Fruit fly (Drosophila melanogaster): ENCODE data around the gene CG33116.

DNA sequence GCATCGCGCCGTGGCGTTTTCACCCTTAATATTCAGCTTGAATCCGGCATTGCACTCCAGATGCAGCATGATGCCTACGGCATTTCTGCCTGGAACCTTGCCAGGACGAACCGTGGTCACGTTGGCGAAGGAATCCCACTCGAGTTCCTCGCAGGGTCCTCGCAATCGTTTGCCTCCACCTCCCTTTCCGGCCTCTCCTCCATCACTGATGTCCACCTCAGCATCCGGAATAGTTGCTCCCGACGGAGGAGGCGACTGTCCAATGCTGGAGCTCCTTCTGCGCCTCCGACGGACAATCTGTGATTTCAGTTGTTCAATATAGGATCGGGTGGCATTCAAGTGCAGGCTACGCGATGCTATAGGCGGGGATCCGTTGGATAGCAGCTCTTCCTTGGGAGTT, 21.1 kb upstream of the CG33116 start:
- no peak for TF ChIP-seq kay (GFP tag; ENCODE audit: borderline replicate concordance)
- no peak for TF ChIP-seq CG5204 (GFP tag; optimal IDR thresholded peaks at IDR 0.05)
- TF ChIP-seq cic (GFP tag; optimal IDR thresholded peaks at IDR 0.05) = no peak
- no peak for TF ChIP-seq bab1 (GFP tag; optimal IDR thresholded peaks at IDR 0.05)
- TF ChIP-seq CG1620 (GFP tag; optimal IDR thresholded peaks at IDR 0.05) = no peak
- no peak for TF ChIP-seq tj (GFP tag; optimal IDR thresholded peaks at IDR 0.05)
- TF ChIP-seq CG11617 (GFP tag; optimal IDR thresholded peaks at IDR 0.05) = no peak
- no peak for TF ChIP-seq cnc (optimal IDR thresholded peaks at IDR 0.05)
- TF ChIP-seq CG7101 (tag; optimal IDR thresholded peaks at IDR 0.05) = no peak

Data from whole organism, adult.